Fruit fly (Drosophila melanogaster) whole organism, embryonic: ENCODE measurements around the gene Bx42.

Experiments used
- Antp ChIP-seq: fragments of 200-800 bp; sonication (Bioruptor generic); optimal IDR thresholded peaks from 3 replicates; lab custom pipeline; 2016; ENCODE audit warnings: missing biosample characterization, missing genetic modification characterization
- Bteb2 ChIP-seq: fragments of 200-800 bp; sonication (Bioruptor generic); optimal IDR thresholded peaks from 2 replicates; lab custom pipeline; 2016; ENCODE audit warnings: missing biosample characterization, missing genetic modification characterization
- CG1233 ChIP-seq: fragments of 200-800 bp; sonication (Bioruptor generic); optimal IDR thresholded peaks from 4 replicates; lab custom pipeline; 2018; ENCODE audit warnings: missing biosample characterization, mild to moderate bottlenecking, missing genetic modification characterization
- CG12659 ChIP-seq: fragments of 200-800 bp; sonication (Bioruptor generic); optimal IDR thresholded peaks from 3 replicates; lab custom pipeline; 2017; ENCODE audit warnings: mild to moderate bottlenecking, missing biosample characterization, missing genetic modification reagents, missing genetic modification characterization
- CG13894 ChIP-seq: fragments of 200-800 bp; sonication (Bioruptor generic); optimal IDR thresholded peaks from 3 replicates; lab custom pipeline; 2018; ENCODE audit warnings: missing biosample characterization, mild to moderate bottlenecking, missing genetic modification characterization, moderate library complexity
- CG14710 ChIP-seq: fragments of 200-800 bp; sonication (Bioruptor generic); optimal IDR thresholded peaks from 3 replicates; lab custom pipeline; 2019; ENCODE audit warnings: missing biosample characterization, mild to moderate bottlenecking, missing genetic modification characterization, moderate library complexity
- CG1603 ChIP-seq: fragments of 200-800 bp; sonication (Bioruptor generic); optimal IDR thresholded peaks from 2 replicates; lab custom pipeline; 2019; ENCODE audit warnings: missing biosample characterization, mild to moderate bottlenecking, missing genetic modification characterization, moderate library complexity
- CG16863 ChIP-seq: fragments of 200-800 bp; sonication (Bioruptor generic); optimal IDR thresholded peaks from 3 replicates; lab custom pipeline; 2016; ENCODE audit warnings: missing biosample characterization, missing genetic modification characterization
- CG17186 ChIP-seq: fragments of 200-800 bp; sonication (Bioruptor generic); optimal IDR thresholded peaks from 3 replicates; lab custom pipeline; 2017; ENCODE audit warnings: missing biosample characterization, missing genetic modification reagents, missing genetic modification characterization
- CG17361 ChIP-seq: fragments of 200-800 bp; sonication (Bioruptor generic); IDR thresholded peaks from 3 replicates; pipeline ENCODE4 v1.3.6; 2022; ENCODE audit warnings: missing biosample characterization, missing genetic modification characterization
- CG2116 ChIP-seq: fragments of 200-800 bp; sonication (Bioruptor generic); optimal IDR thresholded peaks from 3 replicates; lab custom pipeline; 2018; ENCODE audit warnings: missing biosample characterization, mild to moderate bottlenecking, missing genetic modification characterization
- CG30020 ChIP-seq: fragments of 200-800 bp; optimal IDR thresholded peaks from 2 replicates; lab custom pipeline; 2019; ENCODE audit warnings: missing biosample characterization, mild to moderate bottlenecking, missing genetic modification characterization, moderate library complexity
- CG4707 ChIP-seq: fragments of 200-800 bp; sonication (Bioruptor generic); optimal IDR thresholded peaks from 2 replicates; lab custom pipeline; 2018; ENCODE audit warnings: missing biosample characterization, mild to moderate bottlenecking, missing genetic modification characterization, moderate library complexity
- CG6765 ChIP-seq: fragments of 200-800 bp; sonication (Bioruptor generic); optimal IDR thresholded peaks from 3 replicates; lab custom pipeline; 2017; ENCODE audit warnings: missing biosample characterization, mild to moderate bottlenecking, missing genetic modification characterization
- CG6791 ChIP-seq: fragments of 200-800 bp; sonication (Bioruptor generic); IDR thresholded peaks from 3 replicates; pipeline ENCODE4 v1.3.6; 2022; ENCODE audit warnings: missing biosample characterization, missing genetic modification characterization; ENCODE audit not compliant: partially characterized antibody
- CG8388 ChIP-seq: fragments of 200-800 bp; sonication (Bioruptor generic); optimal IDR thresholded peaks from 2 replicates; lab custom pipeline; 2019; ENCODE audit warnings: missing biosample characterization, mild to moderate bottlenecking, missing genetic modification characterization, moderate library complexity
- CG8944 ChIP-seq: fragments of 200-800 bp; sonication (Bioruptor generic); optimal IDR thresholded peaks from 3 replicates; lab custom pipeline; 2016; ENCODE audit warnings: missing biosample characterization, missing genetic modification characterization
- D19A ChIP-seq: fragments of 200-800 bp; optimal IDR thresholded peaks from 3 replicates; lab custom pipeline; 2019; ENCODE audit warnings: missing biosample characterization, mild to moderate bottlenecking, missing genetic modification characterization, moderate library complexity
- Doc3 ChIP-seq: fragments of 200-800 bp; sonication (Bioruptor generic); IDR thresholded peaks from 3 replicates; pipeline ENCODE4 v1.3.6; 2022; ENCODE audit warnings: missing biosample characterization, missing genetic modification characterization; ENCODE audit not compliant: partially characterized antibody
- Dref ChIP-seq: fragments of 200-800 bp; sonication (Bioruptor generic); IDR thresholded peaks from 2 replicates; pipeline ENCODE4 v1.3.6; 2022; ENCODE audit warnings: missing biosample characterization, missing genetic modification characterization
- E2f2 ChIP-seq: fragments of 200-800 bp; sonication (Bioruptor generic); IDR thresholded peaks from 2 replicates; pipeline ENCODE4 v1.3.6; 2022; ENCODE audit warnings: missing biosample characterization, missing genetic modification characterization
- HLH54F ChIP-seq: fragments of 200-800 bp; sonication (Bioruptor generic); optimal IDR thresholded peaks from 3 replicates; lab custom pipeline; 2016; ENCODE audit warnings: missing biosample characterization, missing genetic modification characterization
- Lim3 ChIP-seq: fragments of 200-800 bp; sonication (Bioruptor generic); IDR thresholded peaks from 2 replicates; pipeline ENCODE4 v1.3.6; 2022; ENCODE audit warnings: missing biosample characterization, missing genetic modification characterization
- Med ChIP-seq: fragments of 200-800 bp; sonication (Bioruptor generic); peaks from one replicate; lab custom pipeline; 2016; ENCODE audit warnings: missing biosample characterization, missing genetic modification characterization, mild to moderate bottlenecking, inconsistent platforms, moderate library complexity
- Mes4 ChIP-seq: fragments of 200-800 bp; sonication (Bioruptor generic); optimal IDR thresholded peaks from 2 replicates; lab custom pipeline; 2016; ENCODE audit warnings: missing biosample characterization, missing genetic modification characterization
- NC2α ChIP-seq: fragments of 200-800 bp; sonication (Bioruptor generic); optimal IDR thresholded peaks from 2 replicates; lab custom pipeline; 2016; ENCODE audit warnings: missing biosample characterization, missing genetic modification characterization
- NFAT ChIP-seq: fragments of 200-800 bp; sonication (Bioruptor generic); IDR thresholded peaks from 2 replicates; pipeline ENCODE4 v1.3.6; 2022; ENCODE audit warnings: missing biosample characterization, missing genetic modification characterization
- Opbp ChIP-seq: fragments of 200-800 bp; sonication (Bioruptor generic); IDR thresholded peaks from 3 replicates; pipeline ENCODE4 v1.3.6; 2022; ENCODE audit warnings: missing biosample characterization, missing genetic modification characterization; ENCODE audit not compliant: partially characterized antibody
- Ptx1 ChIP-seq: fragments of 200-800 bp; sonication (Bioruptor generic); IDR thresholded peaks from 2 replicates; pipeline ENCODE4 v1.3.6; 2022; ENCODE audit warnings: missing biosample characterization, missing genetic modification characterization
- Sin3A ChIP-seq: fragments of >200 bp; optimal IDR thresholded peaks from 2 replicates; lab custom pipeline; 2018
- Six4 ChIP-seq: fragments of 200-800 bp; sonication (Bioruptor generic); optimal IDR thresholded peaks from 2 replicates; lab custom pipeline; 2016; ENCODE audit warnings: missing biosample characterization, missing genetic modification characterization
- Sry-δ ChIP-seq: fragments of 200-800 bp; sonication (Bioruptor generic); optimal IDR thresholded peaks from 2 replicates; lab custom pipeline; 2016; ENCODE audit warnings: missing biosample characterization, missing genetic modification characterization
- Trl ChIP-seq, 3 experiments: fragments of >200 bp in 2 of 3; fragments of 200-800 bp in 1 of 3; sonication (Bioruptor generic) in 1 of 3; optimal IDR thresholded peaks; 2 replicates in 1 of 3; 3 replicates in 2 of 3; lab custom pipeline; 2016 to 2017; ENCODE audit warnings: missing biosample characterization in 1 of 3, missing genetic modification characterization in 1 of 3
- ase ChIP-seq: fragments of 200-800 bp; sonication (Bioruptor generic); IDR thresholded peaks from 3 replicates; pipeline ENCODE4 v1.3.6; 2022; ENCODE audit warnings: missing biosample characterization, missing genetic modification characterization
- cad ChIP-seq: fragments of >200 bp; optimal IDR thresholded peaks from 2 replicates; lab custom pipeline; 2017; ENCODE audit warnings: missing biosample characterization, missing genetic modification characterization
- cas ChIP-seq: fragments of 200-800 bp; sonication (Bioruptor generic); IDR thresholded peaks from 2 replicates; pipeline ENCODE4 v1.3.6; 2022; ENCODE audit warnings: missing biosample characterization, missing genetic modification characterization
- chn ChIP-seq: fragments of 200-800 bp; sonication (Bioruptor generic); optimal IDR thresholded peaks from 2 replicates; lab custom pipeline; 2016; ENCODE audit warnings: missing biosample characterization, missing genetic modification characterization
- fd102C ChIP-seq: fragments of 200-800 bp; sonication (Bioruptor generic); optimal IDR thresholded peaks from 2 replicates; lab custom pipeline; 2018; ENCODE audit warnings: missing biosample characterization, mild to moderate bottlenecking, missing genetic modification characterization, moderate library complexity
- ham ChIP-seq: fragments of 200-800 bp; sonication (Bioruptor generic); IDR thresholded peaks from 2 replicates; pipeline ENCODE4 v1.3.6; 2022; ENCODE audit warnings: missing biosample characterization, missing genetic modification characterization
- hb ChIP-seq: fragments of 200-800 bp; sonication (Bioruptor generic); IDR thresholded peaks from 3 replicates; pipeline ENCODE4 v1.3.6; 2022; ENCODE audit warnings: missing biosample characterization, missing genetic modification characterization; ENCODE audit not compliant: partially characterized antibody
- inv ChIP-seq: fragments of 200-800 bp; sonication (Bioruptor generic); IDR thresholded peaks from 2 replicates; pipeline ENCODE4 v1.3.6; 2022; ENCODE audit warnings: missing biosample characterization, missing genetic modification characterization; ENCODE audit not compliant: partially characterized antibody
- jumu ChIP-seq: fragments of 200-800 bp; sonication (Bioruptor generic); optimal IDR thresholded peaks from 3 replicates; lab custom pipeline; 2016; ENCODE audit warnings: missing biosample characterization, missing genetic modification characterization
- nau ChIP-seq: fragments of 200-800 bp; sonication (Bioruptor generic); optimal IDR thresholded peaks from 3 replicates; lab custom pipeline; 2017; ENCODE audit warnings: missing biosample characterization, mild to moderate bottlenecking, missing genetic modification characterization, missing genetic modification reagents
- oc ChIP-seq: fragments of 200-800 bp; sonication (Bioruptor generic); optimal IDR thresholded peaks from 2 replicates; lab custom pipeline; 2018; ENCODE audit warnings: missing biosample characterization, mild to moderate bottlenecking, missing genetic modification characterization, moderate library complexity
- pzg ChIP-seq: fragments of 200-800 bp; sonication (Bioruptor generic); optimal IDR thresholded peaks from 3 replicates; lab custom pipeline; 2018; ENCODE audit warnings: missing biosample characterization, mild to moderate bottlenecking, missing genetic modification characterization, moderate library complexity
- ro ChIP-seq: fragments of 200-800 bp; sonication (Bioruptor generic); IDR thresholded peaks from 2 replicates; pipeline ENCODE4 v1.3.6; 2022; ENCODE audit warnings: missing biosample characterization, missing genetic modification characterization
- slou ChIP-seq: fragments of 200-800 bp; sonication (Bioruptor generic); optimal IDR thresholded peaks from 3 replicates; lab custom pipeline; 2016; ENCODE audit warnings: missing biosample characterization, missing genetic modification characterization
- sob ChIP-seq: fragments of 200-800 bp; sonication (Bioruptor generic); IDR thresholded peaks from 2 replicates; pipeline ENCODE4 v1.3.6; 2022; ENCODE audit warnings: missing biosample characterization, missing genetic modification characterization
- stwl ChIP-seq: fragments of 200-800 bp; sonication (Bioruptor generic); optimal IDR thresholded peaks from 3 replicates; lab custom pipeline; 2018; ENCODE audit warnings: missing biosample characterization, mild to moderate bottlenecking, missing genetic modification characterization, moderate library complexity
- toy ChIP-seq: fragments of 200-800 bp; sonication (Bioruptor generic); IDR thresholded peaks from 2 replicates; pipeline ENCODE4 v1.3.6; 2022; ENCODE audit warnings: missing biosample characterization, missing genetic modification characterization

The Bx42 gene

dm6 chrX:9142224-9142802 lies 35.9 kb upstream of the Bx42 start, which contains the start of gene CG7065 (continued):
- no peak for TF ChIP-seq Ptx1 (GFP tag; lab: Robert Waterston, UW)
- peak; percentile 47; the same call in 2 of the 3 replicates for TF ChIP-seq hb
- TF ChIP-seq cad (GFP tag; lab: Kevin White, UChicago), result no peak
- TF ChIP-seq slou, result no peak
- TF ChIP-seq CG30020, result peak; percentile 43
- no peak for TF ChIP-seq ro
- TF ChIP-seq ase (GFP tag; lab: Robert Waterston, UW), result no peak
- TF ChIP-seq CG4707 (GFP tag; lab: Kevin White, UChicago), result no peak
- TF ChIP-seq Opbp (GFP tag; lab: Robert Waterston, UW), result peak; percentile 55; the same call in 2 of the 3 replicates
- TF ChIP-seq CG12659, result peak; percentile 28
- no peak for TF ChIP-seq toy (GFP tag; lab: Robert Waterston, UW)
- peak; percentile 20 for TF ChIP-seq Med (GFP tag; lab: Kevin White, UChicago)
- TF ChIP-seq CG1233 (GFP tag; lab: Kevin White, UChicago), result no peak
- TF ChIP-seq CG16863, result no peak
- TF ChIP-seq CG8388, result no peak
- no peak for TF ChIP-seq Lim3 (GFP tag; lab: Robert Waterston, UW)
- peak; percentile 40 for TF ChIP-seq stwl (tag; lab: Kevin White, UChicago)
- no peak for TF ChIP-seq cas (GFP tag; lab: Robert Waterston, UW)
- no peak for TF ChIP-seq Trl (optimal IDR thresholded peaks at IDR 0.05; lab: Kevin White, UChicago)
- TF ChIP-seq Trl (GFP tag; optimal IDR thresholded peaks at IDR 0.05; lab: Kevin White, UChicago), result no peak
- TF ChIP-seq Sry-δ (GFP tag; lab: Kevin White, UChicago), result peak; percentile 73
- TF ChIP-seq CG17186 (GFP tag; lab: Kevin White, UChicago), result no peak
- TF ChIP-seq Mes4 (GFP tag; lab: Kevin White, UChicago), result no peak
- no peak for TF ChIP-seq Bteb2 (GFP tag; lab: Kevin White, UChicago)
- no peak for TF ChIP-seq Six4
- TF ChIP-seq CG2116, result peak; percentile 52
- no peak for TF ChIP-seq CG6765
- no peak for TF ChIP-seq sob (GFP tag; lab: Robert Waterston, UW)
- TF ChIP-seq chn (GFP tag; lab: Kevin White, UChicago), result no peak
- TF ChIP-seq CG1603, result peak; percentile 33
- TF ChIP-seq CG13894 (tag; lab: Kevin White, UChicago), result no peak
- TF ChIP-seq pzg (GFP tag; lab: Kevin White, UChicago), result peak; percentile 49
- TF ChIP-seq oc (tag; lab: Kevin White, UChicago), result no peak
- TF ChIP-seq nau (GFP tag; lab: Kevin White, UChicago), result no peak
- no peak for TF ChIP-seq ham (GFP tag; lab: Robert Waterston, UW)
- TF ChIP-seq HLH54F (GFP tag; lab: Kevin White, UChicago), result no peak
- no peak for TF ChIP-seq CG17361 (GFP tag; lab: Robert Waterston, UW)
- peak; percentile 56 for TF ChIP-seq E2f2
- no peak for TF ChIP-seq D19A (tag; lab: Kevin White, UChicago)
- no peak for TF ChIP-seq Antp (GFP tag; lab: Kevin White, UChicago)
- TF ChIP-seq CG6791 (GFP tag; lab: Robert Waterston, UW), result peak; percentile 50; the same call in 2 of the 3 replicates
- TF ChIP-seq CG8944, result no peak
- peak; percentile 74 for TF ChIP-seq Dref (GFP tag; lab: Robert Waterston, UW)
- no peak for TF ChIP-seq NFAT (GFP tag; lab: Robert Waterston, UW)
- TF ChIP-seq CG14710 (tag; lab: Kevin White, UChicago), result peak; percentile 42
- peak; percentile 45; the same call in 1 of the 2 replicates for TF ChIP-seq inv (GFP tag; lab: Robert Waterston, UW)
- no peak for TF ChIP-seq fd102C (GFP tag; lab: Kevin White, UChicago)
- peak; percentile 21 for TF ChIP-seq Sin3A (lab: Kevin White, UChicago)
- TF ChIP-seq jumu, result no peak
- TF ChIP-seq Doc3, result 0 out of 3 replicates have a peak, but pooled peaks have one; percentile 36
- no peak for TF ChIP-seq NC2α (GFP tag; lab: Kevin White, UChicago)
- TF ChIP-seq, all 482 proteins: peak for 55
